Fruit fly (Drosophila melanogaster) whole organism, embryonic: Measurements from ENCODE around the gene P58IPK.
A peak's percentile ranks its signal among the peaks of the same experiment; 100 is the strongest.

Experiments
- Abd-B ChIP-seq: fragments of 200-800 bp; sonication (Bioruptor generic); optimal IDR thresholded peaks from 2 replicates; lab custom pipeline; 2018; ENCODE audit warnings: missing biosample characterization, mild to moderate bottlenecking, missing genetic modification characterization, moderate library complexity
- Atf6 ChIP-seq: fragments of 200-800 bp; sonication (Bioruptor generic); IDR thresholded peaks from 2 replicates; pipeline ENCODE4 v1.3.6; 2022; ENCODE audit warnings: missing biosample characterization, missing genetic modification characterization
- Awh ChIP-seq: fragments of 200-800 bp; sonication (Bioruptor generic); IDR thresholded peaks from 2 replicates; pipeline ENCODE4, ENCODE4 v1.3.6; 2022; ENCODE audit warnings: missing biosample characterization, missing genetic modification characterization
- CG10274 ChIP-seq: fragments of 200-800 bp; sonication (Bioruptor generic); optimal IDR thresholded peaks from 3 replicates; lab custom pipeline; 2017; ENCODE audit warnings: missing biosample characterization, mild to moderate bottlenecking, missing genetic modification characterization
- CG10366 ChIP-seq: fragments of 200-800 bp; sonication (Bioruptor generic); IDR thresholded peaks from 2 replicates; pipeline ENCODE4 v1.3.6; 2022; ENCODE audit warnings: missing biosample characterization, missing genetic modification characterization
- CG10654 ChIP-seq: fragments of 200-800 bp; sonication (Bioruptor generic); optimal IDR thresholded peaks from 2 replicates; lab custom pipeline; 2016; ENCODE audit warnings: missing biosample characterization, missing genetic modification characterization
- CG11093 ChIP-seq: fragments of 200-800 bp; sonication (Bioruptor generic); IDR thresholded peaks from 3 replicates; pipeline ENCODE4 v1.3.6; 2022; ENCODE audit warnings: missing biosample characterization, missing genetic modification characterization
- CG12104 ChIP-seq: fragments of 200-800 bp; sonication (Bioruptor generic); optimal IDR thresholded peaks from 3 replicates; lab custom pipeline; 2016; ENCODE audit warnings: missing biosample characterization, missing genetic modification characterization
- CG1233 ChIP-seq: fragments of 200-800 bp; sonication (Bioruptor generic); optimal IDR thresholded peaks from 4 replicates; lab custom pipeline; 2018; ENCODE audit warnings: missing biosample characterization, mild to moderate bottlenecking, missing genetic modification characterization
- CG14014 ChIP-seq: fragments of 200-800 bp; sonication (Bioruptor generic); IDR thresholded peaks from 2 replicates; pipeline ENCODE4 v1.3.6; 2022; ENCODE audit warnings: missing biosample characterization, missing genetic modification characterization
- CG15011 ChIP-seq: fragments of 200-800 bp; sonication (Bioruptor generic); optimal IDR thresholded peaks from 3 replicates; lab custom pipeline; 2018; ENCODE audit warnings: missing biosample characterization, mild to moderate bottlenecking, missing genetic modification characterization
- CG15514 ChIP-seq: fragments of 200-800 bp; sonication (Bioruptor generic); optimal IDR thresholded peaks from 3 replicates; lab custom pipeline; 2017; ENCODE audit warnings: missing biosample characterization, missing genetic modification characterization, mild to moderate bottlenecking, moderate library complexity, missing genetic modification reagents
- CG15696 ChIP-seq: fragments of 200-800 bp; sonication (Bioruptor generic); optimal IDR thresholded peaks from 2 replicates; lab custom pipeline; 2019; ENCODE audit warnings: missing biosample characterization, mild to moderate bottlenecking, missing genetic modification characterization, moderate library complexity
- CG16815 ChIP-seq: fragments of 200-800 bp; sonication (Bioruptor generic); optimal IDR thresholded peaks from 3 replicates; lab custom pipeline; 2017; ENCODE audit warnings: missing biosample characterization, mild to moderate bottlenecking, missing genetic modification characterization
- CG17359 ChIP-seq: fragments of 200-800 bp; sonication (Bioruptor generic); optimal IDR thresholded peaks from 3 replicates; lab custom pipeline; 2018; ENCODE audit warnings: missing biosample characterization, mild to moderate bottlenecking, missing genetic modification characterization, moderate library complexity
- CG30020 ChIP-seq: fragments of 200-800 bp; optimal IDR thresholded peaks from 2 replicates; lab custom pipeline; 2019; ENCODE audit warnings: missing biosample characterization, mild to moderate bottlenecking, missing genetic modification characterization, moderate library complexity
- CG34376 ChIP-seq: fragments of 200-800 bp; sonication (Bioruptor generic); optimal IDR thresholded peaks from 2 replicates; lab custom pipeline; 2018; ENCODE audit warnings: missing biosample characterization, mild to moderate bottlenecking, missing genetic modification characterization
- CG6683 ChIP-seq: fragments of 200-800 bp; sonication (Bioruptor generic); optimal IDR thresholded peaks from 2 replicates; lab custom pipeline; 2017; ENCODE audit warnings: missing biosample characterization, mild to moderate bottlenecking, missing genetic modification characterization, missing genetic modification reagents
- CG6791 ChIP-seq: fragments of 200-800 bp; sonication (Bioruptor generic); IDR thresholded peaks from 3 replicates; pipeline ENCODE4 v1.3.6; 2022; ENCODE audit warnings: missing biosample characterization, missing genetic modification characterization; ENCODE audit not compliant: partially characterized antibody
- CG6813 ChIP-seq: fragments of 200-800 bp; sonication (Bioruptor generic); optimal IDR thresholded peaks from 2 replicates; lab custom pipeline; 2017; ENCODE audit warnings: missing biosample characterization, missing genetic modification characterization, mild to moderate bottlenecking, moderate library complexity, missing genetic modification reagents
- CG6854 ChIP-seq: fragments of 200-800 bp; sonication (Bioruptor generic); optimal IDR thresholded peaks from 3 replicates; lab custom pipeline; 2017; ENCODE audit warnings: missing biosample characterization, mild to moderate bottlenecking, missing genetic modification characterization
- CG8281 ChIP-seq: fragments of 200-800 bp; sonication (Bioruptor generic); optimal IDR thresholded peaks from 2 replicates; lab custom pipeline; 2018; ENCODE audit warnings: missing biosample characterization, mild to moderate bottlenecking, missing genetic modification characterization, moderate library complexity
- CG9797 ChIP-seq: fragments of 200-800 bp; sonication (Bioruptor generic); optimal IDR thresholded peaks from 3 replicates; lab custom pipeline; 2018; ENCODE audit warnings: missing biosample characterization, mild to moderate bottlenecking, missing genetic modification characterization
- Camta ChIP-seq: fragments of 200-800 bp; sonication (Bioruptor generic); optimal IDR thresholded peaks from 2 replicates; lab custom pipeline; 2016; ENCODE audit warnings: missing biosample characterization, missing genetic modification characterization
- D ChIP-seq, 2 experiments: fragments of 200-800 bp in 1 of 2; fragments of >200 bp in 1 of 2; sonication (Bioruptor generic) in 1 of 2; optimal IDR thresholded peaks; 2 replicates in 1 of 2; 3 replicates in 1 of 2; lab custom pipeline; 2017; ENCODE audit warnings: mild to moderate bottlenecking in 1 of 2, missing biosample characterization in 1 of 2, missing genetic modification characterization in 1 of 2, missing genetic modification reagents in 1 of 2
- Deaf1 ChIP-seq: fragments of 200-800 bp; optimal IDR thresholded peaks from 3 replicates; lab custom pipeline; 2019; ENCODE audit warnings: missing biosample characterization, mild to moderate bottlenecking, missing genetic modification characterization, moderate library complexity
- Eip74EF ChIP-seq, 2 experiments: fragments of 200-800 bp in 1 of 2; fragments of >200 bp in 1 of 2; sonication (Bioruptor generic) in 1 of 2; optimal IDR thresholded peaks; 2 replicates each; lab custom pipeline; 2017 to 2019; ENCODE audit warnings: missing biosample characterization in 2 of 2, missing genetic modification characterization in 2 of 2, mild to moderate bottlenecking in 1 of 2, moderate library complexity in 1 of 2
- Elba2 ChIP-seq: fragments of 200-800 bp; sonication (Bioruptor generic); optimal IDR thresholded peaks from 3 replicates; lab custom pipeline; 2016; ENCODE audit warnings: missing biosample characterization, missing genetic modification characterization
- HHEX ChIP-seq: fragments of 200-800 bp; sonication (Bioruptor generic); optimal IDR thresholded peaks from 3 replicates; lab custom pipeline; 2017; ENCODE audit warnings: missing biosample characterization, mild to moderate bottlenecking, missing genetic modification characterization, missing genetic modification reagents
- Hey ChIP-seq: fragments of 200-800 bp; sonication (Bioruptor generic); optimal IDR thresholded peaks from 3 replicates; lab custom pipeline; 2018; ENCODE audit warnings: missing biosample characterization, mild to moderate bottlenecking, missing genetic modification characterization
- HmgD ChIP-seq: fragments of 200-800 bp; sonication (Bioruptor generic); optimal IDR thresholded peaks from 3 replicates; lab custom pipeline; 2016; ENCODE audit warnings: missing biosample characterization, missing genetic modification characterization
- Hmx ChIP-seq: fragments of 200-800 bp; sonication (Bioruptor generic); optimal IDR thresholded peaks from 2 replicates; lab custom pipeline; 2016; ENCODE audit warnings: missing biosample characterization, missing genetic modification characterization
- NC2α ChIP-seq: fragments of 200-800 bp; sonication (Bioruptor generic); optimal IDR thresholded peaks from 2 replicates; lab custom pipeline; 2016; ENCODE audit warnings: missing biosample characterization, missing genetic modification characterization
- NfI ChIP-seq: fragments of 200-800 bp; sonication (Bioruptor generic); optimal IDR thresholded peaks from 3 replicates; lab custom pipeline; 2018; ENCODE audit warnings: missing biosample characterization, mild to moderate bottlenecking, missing genetic modification characterization, moderate library complexity
- Oli ChIP-seq: fragments of 200-800 bp; sonication (Bioruptor generic); optimal IDR thresholded peaks from 2 replicates; lab custom pipeline; 2018; ENCODE audit warnings: missing biosample characterization, mild to moderate bottlenecking, missing genetic modification characterization, moderate library complexity
- aop ChIP-seq: fragments of 200-800 bp; sonication (Bioruptor generic); IDR thresholded peaks from 2 replicates; pipeline ENCODE4 v1.3.6; 2022; ENCODE audit warnings: missing biosample characterization, missing genetic modification characterization
- bsh ChIP-seq, 2 experiments: fragments of 200-800 bp; sonication (Bioruptor generic); optimal IDR thresholded peaks; 2 replicates each; lab custom pipeline; 2017 to 2018; ENCODE audit warnings: mild to moderate bottlenecking in 2 of 2, missing biosample characterization in 2 of 2, missing genetic modification characterization in 2 of 2, moderate library complexity in 1 of 2
- cad ChIP-seq: fragments of >200 bp; optimal IDR thresholded peaks from 2 replicates; lab custom pipeline; 2017; ENCODE audit warnings: missing biosample characterization, missing genetic modification characterization
- eve ChIP-seq, 2 experiments: fragments of >200 bp; optimal IDR thresholded peaks; 2 replicates each; lab custom pipeline; 2017; ENCODE audit warnings: missing biosample characterization in 2 of 2, missing genetic modification characterization in 2 of 2
- fd102C ChIP-seq: fragments of 200-800 bp; sonication (Bioruptor generic); optimal IDR thresholded peaks from 2 replicates; lab custom pipeline; 2018; ENCODE audit warnings: missing biosample characterization, mild to moderate bottlenecking, missing genetic modification characterization, moderate library complexity
- fu2 ChIP-seq: fragments of 200-800 bp; sonication (Bioruptor generic); optimal IDR thresholded peaks from 2 replicates; lab custom pipeline; 2016; ENCODE audit warnings: missing biosample characterization, missing genetic modification characterization
- onecut ChIP-seq: fragments of 200-800 bp; sonication (Bioruptor generic); IDR thresholded peaks from 2 replicates; pipeline ENCODE4 v1.3.6; 2022; ENCODE audit warnings: missing biosample characterization, missing genetic modification characterization
- prd ChIP-seq, 3 experiments: fragments of >200 bp in 2 of 3; fragments of 200-800 bp in 1 of 3; sonication (Bioruptor generic) in 1 of 3; optimal IDR thresholded peaks in 2 of 3; IDR thresholded peaks in 1 of 3; 2 replicates in 2 of 3; 3 replicates in 1 of 3; pipeline versions ENCODE4 v1.3.6 to Lab custom; 2017 to 2022; ENCODE audit warnings: missing biosample characterization in 1 of 3, missing genetic modification characterization in 1 of 3
- psq ChIP-seq: fragments of 200-800 bp; sonication (Bioruptor generic); optimal IDR thresholded peaks from 2 replicates; lab custom pipeline; 2017; ENCODE audit warnings: missing biosample characterization, missing genetic modification characterization
- pum ChIP-seq: fragments of 200-800 bp; sonication (Bioruptor generic); optimal IDR thresholded peaks from 2 replicates; lab custom pipeline; 2016; ENCODE audit warnings: missing biosample characterization, missing genetic modification characterization
- row ChIP-seq: fragments of 200-800 bp; sonication (Bioruptor generic); IDR thresholded peaks from 3 replicates; pipeline ENCODE4 v1.3.6; 2022; ENCODE audit warnings: missing biosample characterization, missing genetic modification characterization
- scrt ChIP-seq: fragments of 200-800 bp; sonication (Bioruptor generic); optimal IDR thresholded peaks from 2 replicates; lab custom pipeline; 2018; ENCODE audit warnings: missing biosample characterization, mild to moderate bottlenecking, missing genetic modification characterization, moderate library complexity
- so ChIP-seq: fragments of 200-800 bp; sonication (Bioruptor generic); IDR thresholded peaks from 3 replicates; pipeline ENCODE4 v1.3.6; 2022; ENCODE audit warnings: missing biosample characterization, missing genetic modification characterization
- zen ChIP-seq: fragments of 200-800 bp; sonication (Bioruptor generic); optimal IDR thresholded peaks from 3 replicates; lab custom pipeline; 2018; ENCODE audit warnings: missing biosample characterization, mild to moderate bottlenecking, missing genetic modification characterization, moderate library complexity

Gene P58IPK

dm6 chr3R:9581089-9581520 lies 5.6 kb upstream of the P58IPK start, which contains the start of gene CG8301 (continued):
- no peak for TF ChIP-seq fd102C
- TF ChIP-seq CG15514 (GFP tag; lab: Kevin White, UChicago), result peak; percentile 48
- peak; percentile 77 for TF ChIP-seq Deaf1
- TF ChIP-seq so (GFP tag; lab: Robert Waterston, UW), result no peak
- TF ChIP-seq cad (GFP tag; lab: Kevin White, UChicago), result no peak
- TF ChIP-seq Hey, result no peak
- TF ChIP-seq CG15011 (GFP tag; lab: Kevin White, UChicago), result no peak
- TF ChIP-seq CG15696 (tag; lab: Kevin White, UChicago), result no peak
- no peak for TF ChIP-seq zen (tag; lab: Kevin White, UChicago)
- peak in 1 of 2 experiments; percentile 15 for TF ChIP-seq bsh (GFP tag; optimal IDR thresholded peaks at IDR 0.05; lab: Kevin White, UChicago)
- TF ChIP-seq psq, result no peak
- TF ChIP-seq CG6854 (GFP tag; lab: Kevin White, UChicago), result no peak
- TF ChIP-seq CG10366 (GFP tag; lab: Robert Waterston, UW), result peak; percentile 45; the same call in 1 of the 2 replicates
- peak; percentile 14 for TF ChIP-seq Camta
- TF ChIP-seq NfI, result peak; percentile 22
- no peak for TF ChIP-seq prd (optimal IDR thresholded peaks at IDR 0.05; lab: Kevin White, UChicago)
- no peak for TF ChIP-seq prd (GFP tag; IDR thresholded peaks at IDR 0.05; lab: Robert Waterston, UW)
- TF ChIP-seq scrt (GFP tag; lab: Kevin White, UChicago), result peak; percentile 28
- TF ChIP-seq CG6683, result no peak
- no peak for TF ChIP-seq CG6791 (GFP tag; lab: Robert Waterston, UW)
- no peak for TF ChIP-seq Atf6
- TF ChIP-seq row, result peak; percentile 68
- peak; percentile 18; the same call in 1 of the 2 replicates for TF ChIP-seq onecut
- no peak for TF ChIP-seq aop (GFP tag; lab: Robert Waterston, UW)
- no peak for TF ChIP-seq eve (GFP tag; optimal IDR thresholded peaks at IDR 0.05; lab: Kevin White, UChicago)
- peak; percentile 38; the same call in 1 of the 2 replicates for TF ChIP-seq CG14014 (GFP tag; lab: Robert Waterston, UW)
- TF ChIP-seq CG10274 (GFP tag; lab: Kevin White, UChicago), result no peak
- TF ChIP-seq Awh (GFP tag; lab: Robert Waterston, UW), result no peak
- no peak for TF ChIP-seq CG10654 (GFP tag; lab: Kevin White, UChicago)
- TF ChIP-seq fu2, result no peak
- TF ChIP-seq HmgD, result no peak
- no peak for TF ChIP-seq pum
- TF ChIP-seq Eip74EF (GFP tag; optimal IDR thresholded peaks at IDR 0.05; lab: Kevin White, UChicago), result no peak
- no peak for TF ChIP-seq CG17359 (tag; lab: Kevin White, UChicago)
- TF ChIP-seq Oli, result peak; percentile 24
- TF ChIP-seq CG8281 (tag; lab: Kevin White, UChicago), result no peak
- no peak for TF ChIP-seq Abd-B
- peak; percentile 15 for TF ChIP-seq CG34376
- TF ChIP-seq CG1233 (GFP tag; lab: Kevin White, UChicago), result no peak
- TF ChIP-seq CG9797 (GFP tag; lab: Kevin White, UChicago), result no peak
- TF ChIP-seq Hmx (GFP tag; lab: Kevin White, UChicago), result no peak
- no peak for TF ChIP-seq CG16815 (GFP tag; lab: Kevin White, UChicago)
- TF ChIP-seq CG30020, result no peak
- no peak for TF ChIP-seq HHEX (GFP tag; lab: Kevin White, UChicago)
- TF ChIP-seq NC2α (GFP tag; lab: Kevin White, UChicago), result no peak
- no peak for TF ChIP-seq CG12104 (GFP tag; lab: Kevin White, UChicago)
- no peak for TF ChIP-seq CG11093
- no peak for TF ChIP-seq CG6813 (GFP tag; lab: Kevin White, UChicago)
- TF ChIP-seq Elba2, result no peak
- no peak for TF ChIP-seq D (optimal IDR thresholded peaks at IDR 0.05; lab: Kevin White, UChicago)
- TF ChIP-seq D (GFP tag; optimal IDR thresholded peaks at IDR 0.05; lab: Kevin White, UChicago), result no peak
